Fruit fly (Drosophila melanogaster): ENCODE data around the gene CG31388.

The CG31388 gene

DNA sequence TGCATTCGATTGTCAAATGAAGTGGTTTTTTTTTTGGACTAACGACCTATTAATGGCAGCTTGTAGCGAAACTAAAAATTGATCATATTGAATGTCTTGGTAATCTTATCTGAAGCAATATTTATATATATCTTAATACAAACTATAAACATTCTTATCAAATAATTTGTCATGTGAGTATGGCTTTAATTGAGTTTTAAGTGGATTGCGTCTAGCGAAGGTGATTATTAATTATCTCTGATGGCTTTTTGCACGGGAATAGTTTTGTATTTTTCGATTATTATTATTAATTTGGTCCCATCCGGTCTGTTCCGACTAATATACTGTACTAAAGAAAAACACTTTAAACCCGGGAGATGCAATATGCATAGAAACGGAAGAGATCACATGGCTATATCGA is 9.2 kb downstream of the CG31388 start:
- no peak for TF ChIP-seq gl (tag; optimal IDR thresholded peaks at IDR 0.05)

- TF ChIP-seq CG13204 (GFP tag; optimal IDR thresholded peaks at IDR 0.05) (no peak), EcR (GFP tag; optimal IDR thresholded peaks at IDR 0.05) (no peak), CG12605 (GFP tag; IDR thresholded peaks at IDR 0.05) (no peak), Snoo (tag; optimal IDR thresholded peaks at IDR 0.05) (no peak), D1 (tag; optimal IDR thresholded peaks at IDR 0.05) (no peak), CG14655 (GFP tag; optimal IDR thresholded peaks at IDR 0.05) (no peak), CG9948 (tag; optimal IDR thresholded peaks at IDR 0.05) (no peak), CG17806 (tag; optimal IDR thresholded peaks at IDR 0.05) (no peak), CG10348 (GFP tag; IDR thresholded peaks at IDR 0.05) (no peak), Pif1A (GFP tag; optimal IDR thresholded peaks at IDR 0.05) (no peak)
These were observed 16.2 kb downstream of the CG31388 start for dm6 chr3R:11253768-11254167.

DNA sequence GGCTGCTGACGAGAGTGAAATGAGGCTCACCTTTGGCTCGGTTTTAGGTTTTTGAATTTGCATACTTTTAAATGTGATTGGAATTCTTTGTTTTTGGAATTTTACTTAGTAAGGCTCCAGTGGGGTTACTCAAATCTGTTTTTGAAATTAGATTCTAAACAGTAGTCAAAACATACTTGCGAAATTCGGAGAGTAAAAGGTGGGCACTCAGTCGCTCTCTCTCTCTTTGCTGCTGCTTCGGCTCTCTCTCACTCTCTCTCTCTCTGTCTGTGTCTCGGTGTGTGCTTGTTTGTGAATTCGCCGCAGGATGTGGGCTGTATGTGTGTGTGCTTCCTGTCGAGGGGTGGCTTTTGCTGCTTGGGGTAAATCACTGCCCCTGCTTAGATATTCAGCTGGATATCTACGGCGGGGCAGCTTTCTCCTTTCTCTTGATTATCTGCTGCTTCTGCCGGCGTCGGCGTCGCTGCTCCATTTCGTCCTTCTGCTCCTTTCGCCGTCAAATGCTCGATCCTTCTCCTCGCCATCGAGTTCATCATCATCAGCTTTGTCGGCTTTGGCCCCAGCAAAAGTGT is 16.9 kb downstream of the CG31388 start:
- TF ChIP-seq CG4496 (GFP tag; IDR thresholded peaks at IDR 0.05) (no peak), gl (tag; optimal IDR thresholded peaks at IDR 0.05) (no peak), CG34367 (tag; optimal IDR thresholded peaks at IDR 0.05) (no peak), CG8159 (tag; optimal IDR thresholded peaks at IDR 0.05) (no peak), CG10348 (GFP tag; IDR thresholded peaks at IDR 0.05) (no peak), CG15710 (tag; optimal IDR thresholded peaks at IDR 0.05) (no peak), D1 (tag; optimal IDR thresholded peaks at IDR 0.05) (no peak), Snoo (tag; optimal IDR thresholded peaks at IDR 0.05) (no peak), CG9948 (tag; optimal IDR thresholded peaks at IDR 0.05) (no peak), CG12605 (GFP tag; IDR thresholded peaks at IDR 0.05) (no peak), fd96Ca (GFP tag; IDR thresholded peaks at IDR 0.05) (no peak), Pif1B (GFP tag; optimal IDR thresholded peaks at IDR 0.05) (no peak), Ets98B (GFP tag; IDR thresholded peaks at IDR 0.05) (no peak), CG14655 (GFP tag; optimal IDR thresholded peaks at IDR 0.05) (no peak)

- no peak for TF ChIP-seq CG10348 (GFP tag; IDR thresholded peaks at IDR 0.05)
- no peak for TF ChIP-seq CG9948 (tag; optimal IDR thresholded peaks at IDR 0.05)
- TF ChIP-seq CG17806 (tag; optimal IDR thresholded peaks at IDR 0.05) = no peak
- TF ChIP-seq CG13204 (GFP tag; optimal IDR thresholded peaks at IDR 0.05) = no peak
- no peak for TF ChIP-seq rn (GFP tag; IDR thresholded peaks at IDR 0.05)
- no peak for TF ChIP-seq CG15710 (tag; optimal IDR thresholded peaks at IDR 0.05)
- TF ChIP-seq CG34367 (tag; optimal IDR thresholded peaks at IDR 0.05) = no peak
- TF ChIP-seq Snoo (tag; optimal IDR thresholded peaks at IDR 0.05) = no peak
- TF ChIP-seq CG12605 (GFP tag; IDR thresholded peaks at IDR 0.05) = no peak
- TF ChIP-seq CG8301 (tag; optimal IDR thresholded peaks at IDR 0.05) = no peak
- TF ChIP-seq Pif1B (GFP tag; optimal IDR thresholded peaks at IDR 0.05) = no peak
- no peak for TF ChIP-seq EcR (GFP tag; optimal IDR thresholded peaks at IDR 0.05)
- no peak for TF ChIP-seq D1 (tag; optimal IDR thresholded peaks at IDR 0.05)
- TF ChIP-seq Pif1A (GFP tag; optimal IDR thresholded peaks at IDR 0.05) = no peak
- TF ChIP-seq CG4496 (GFP tag; IDR thresholded peaks at IDR 0.05) = no peak
- TF ChIP-seq gl (tag; optimal IDR thresholded peaks at IDR 0.05) = no peak
- TF ChIP-seq Ets98B (GFP tag; IDR thresholded peaks at IDR 0.05) = no peak
- TF ChIP-seq CG8159 (tag; optimal IDR thresholded peaks at IDR 0.05) = no peak
- no peak for TF ChIP-seq CG32121 (GFP tag; IDR thresholded peaks at IDR 0.05)
- no peak for TF ChIP-seq CG14655 (GFP tag; optimal IDR thresholded peaks at IDR 0.05)
These were observed 19.9 kb downstream of the CG31388 start for dm6 chr3R:11257537-11257936.

- TF ChIP-seq CG12605 (GFP tag; IDR thresholded peaks at IDR 0.05) (no peak), CG15710 (tag; optimal IDR thresholded peaks at IDR 0.05) (no peak), Snoo (tag; optimal IDR thresholded peaks at IDR 0.05) (no peak), CG8301 (tag; optimal IDR thresholded peaks at IDR 0.05) (no peak), CG4496 (GFP tag; IDR thresholded peaks at IDR 0.05) (no peak), CG9948 (tag; optimal IDR thresholded peaks at IDR 0.05) (no peak), CG13204 (GFP tag; optimal IDR thresholded peaks at IDR 0.05) (no peak)
These were observed 23.4 kb downstream of the CG31388 start for dm6 chr3R:11260966-11261530.

- TF ChIP-seq CG9948 (tag; optimal IDR thresholded peaks at IDR 0.05) (no peak), Snoo (tag; optimal IDR thresholded peaks at IDR 0.05) (no peak), CG8159 (tag; optimal IDR thresholded peaks at IDR 0.05) (no peak), D1 (tag; optimal IDR thresholded peaks at IDR 0.05) (no peak), CG17806 (tag; optimal IDR thresholded peaks at IDR 0.05) (no peak), CG14655 (GFP tag; optimal IDR thresholded peaks at IDR 0.05) (no peak), EcR (GFP tag; optimal IDR thresholded peaks at IDR 0.05) (no peak), Pif1B (GFP tag; optimal IDR thresholded peaks at IDR 0.05) (no peak), CG15710 (tag; optimal IDR thresholded peaks at IDR 0.05) (no peak), CG34367 (tag; optimal IDR thresholded peaks at IDR 0.05) (no peak), gl (tag; optimal IDR thresholded peaks at IDR 0.05) (no peak), CG10348 (GFP tag; IDR thresholded peaks at IDR 0.05) (no peak), CG12605 (GFP tag; IDR thresholded peaks at IDR 0.05) (no peak), Pif1A (GFP tag; optimal IDR thresholded peaks at IDR 0.05) (no peak), Ets98B (GFP tag; IDR thresholded peaks at IDR 0.05) (no peak), CG8301 (tag; optimal IDR thresholded peaks at IDR 0.05) (no peak), fd96Ca (GFP tag; IDR thresholded peaks at IDR 0.05) (no peak), rn (GFP tag; IDR thresholded peaks at IDR 0.05) (no peak), CG13204 (GFP tag; optimal IDR thresholded peaks at IDR 0.05) (no peak)
These were observed 26.0 kb downstream of the CG31388 start for dm6 chr3R:11263579-11263978.
